Fruit fly (Drosophila melanogaster) whole organism, embryonic: Measurements from ENCODE around the gene Zpr1.

Experiments
- ATbp ChIP-seq: fragments of 200-800 bp; sonication (Bioruptor generic); optimal IDR thresholded peaks from 2 replicates; lab custom pipeline; 2017; ENCODE audit warnings: missing biosample characterization, mild to moderate bottlenecking, missing genetic modification characterization, missing genetic modification reagents
- Aef1 ChIP-seq: fragments of 200-800 bp; sonication (Bioruptor generic); IDR thresholded peaks from 3 replicates; pipeline ENCODE4 v1.3.6; 2022; ENCODE audit warnings: missing biosample characterization, missing genetic modification characterization
- Atf-2 ChIP-seq: fragments of 200-800 bp; sonication (Bioruptor generic); optimal IDR thresholded peaks from 2 replicates; lab custom pipeline; 2016; ENCODE audit warnings: missing biosample characterization, missing genetic modification characterization
- CG11247 ChIP-seq: fragments of 200-800 bp; sonication (Bioruptor generic); IDR thresholded peaks from 2 replicates; pipeline ENCODE4 v1.3.6; 2022; ENCODE audit warnings: missing biosample characterization, missing genetic modification characterization
- CG11398 ChIP-seq: fragments of 200-800 bp; sonication (Bioruptor generic); optimal IDR thresholded peaks from 2 replicates; lab custom pipeline; 2016; ENCODE audit warnings: missing biosample characterization, missing genetic modification characterization
- CG11456 ChIP-seq: fragments of 200-800 bp; sonication (Bioruptor generic); IDR thresholded peaks from 3 replicates; pipeline ENCODE4 v1.3.6; 2022; ENCODE audit warnings: missing biosample characterization, missing genetic modification characterization
- CG14965 ChIP-seq: fragments of 200-800 bp; sonication (Bioruptor generic); optimal IDR thresholded peaks from 2 replicates; lab custom pipeline; 2016; ENCODE audit warnings: missing biosample characterization, missing genetic modification characterization, borderline replicate concordance
- CG15073 ChIP-seq: fragments of 200-800 bp; sonication (Bioruptor generic); optimal IDR thresholded peaks from 2 replicates; lab custom pipeline; 2016; ENCODE audit warnings: missing biosample characterization, missing genetic modification characterization
- CG17912 ChIP-seq: fragments of 200-800 bp; sonication (Bioruptor generic); optimal IDR thresholded peaks from 2 replicates; lab custom pipeline; 2018; ENCODE audit warnings: missing biosample characterization, mild to moderate bottlenecking, missing genetic modification characterization
- CG18619 ChIP-seq: fragments of 200-800 bp; sonication (Bioruptor generic); optimal IDR thresholded peaks from 3 replicates; lab custom pipeline; 2017; ENCODE audit warnings: missing biosample characterization, mild to moderate bottlenecking, missing genetic modification characterization
- CG2875 ChIP-seq: fragments of 200-800 bp; sonication (Bioruptor generic); optimal IDR thresholded peaks from 2 replicates; lab custom pipeline; 2017; ENCODE audit warnings: missing biosample characterization, mild to moderate bottlenecking, missing genetic modification characterization, missing genetic modification reagents
- CG3281 ChIP-seq: fragments of 200-800 bp; sonication (Bioruptor generic); optimal IDR thresholded peaks from 3 replicates; lab custom pipeline; 2017; ENCODE audit warnings: missing biosample characterization, mild to moderate bottlenecking, missing genetic modification characterization
- CG4404 ChIP-seq: fragments of 200-800 bp; sonication (Bioruptor generic); IDR thresholded peaks from 2 replicates; pipeline ENCODE4 v1.3.6; 2022; ENCODE audit warnings: missing biosample characterization, missing genetic modification characterization
- CG4707 ChIP-seq: fragments of 200-800 bp; sonication (Bioruptor generic); optimal IDR thresholded peaks from 2 replicates; lab custom pipeline; 2018; ENCODE audit warnings: missing biosample characterization, mild to moderate bottlenecking, missing genetic modification characterization, moderate library complexity
- CG6683 ChIP-seq: fragments of 200-800 bp; sonication (Bioruptor generic); optimal IDR thresholded peaks from 2 replicates; lab custom pipeline; 2017; ENCODE audit warnings: missing biosample characterization, mild to moderate bottlenecking, missing genetic modification characterization, missing genetic modification reagents
- CG7271 ChIP-seq: fragments of 200-800 bp; sonication (Bioruptor generic); optimal IDR thresholded peaks from 2 replicates; lab custom pipeline; 2018; ENCODE audit warnings: missing biosample characterization, mild to moderate bottlenecking, missing genetic modification characterization, moderate library complexity
- CHES-1-like ChIP-seq: fragments of 200-800 bp; sonication (Bioruptor generic); optimal IDR thresholded peaks from 2 replicates; lab custom pipeline; 2016; ENCODE audit warnings: missing biosample characterization, missing genetic modification characterization
- Camta ChIP-seq: fragments of 200-800 bp; sonication (Bioruptor generic); optimal IDR thresholded peaks from 2 replicates; lab custom pipeline; 2016; ENCODE audit warnings: missing biosample characterization, missing genetic modification characterization
- Chrac-16 ChIP-seq: fragments of 200-800 bp; sonication (Bioruptor generic); optimal IDR thresholded peaks from 3 replicates; lab custom pipeline; 2016; ENCODE audit warnings: missing biosample characterization, missing genetic modification characterization
- CkIIα-i1 ChIP-seq: fragments of 200-800 bp; sonication (Bioruptor generic); IDR thresholded peaks from 2 replicates; pipeline ENCODE4 v1.3.6; 2022; ENCODE audit warnings: missing biosample characterization, missing genetic modification characterization
- CrebB ChIP-seq: fragments of 200-800 bp; sonication (Bioruptor generic); optimal IDR thresholded peaks from 3 replicates; lab custom pipeline; 2018; ENCODE audit warnings: missing biosample characterization, mild to moderate bottlenecking, missing genetic modification characterization
- Dip3 ChIP-seq: fragments of 200-800 bp; sonication (Bioruptor generic); optimal IDR thresholded peaks from 3 replicates; lab custom pipeline; 2016; ENCODE audit warnings: missing biosample characterization, missing genetic modification characterization
- HLH4C ChIP-seq: fragments of 200-800 bp; sonication (Bioruptor generic); IDR thresholded peaks from 3 replicates; pipeline ENCODE4 v1.3.6; 2022; ENCODE audit warnings: missing biosample characterization, missing genetic modification characterization; ENCODE audit not compliant: partially characterized antibody
- Hr78 ChIP-seq, 2 experiments: fragments of 200-800 bp in 1 of 2; fragments of >200 bp in 1 of 2; sonication (Bioruptor generic) in 1 of 2; optimal IDR thresholded peaks; 2 replicates each; lab custom pipeline; 2017 to 2019; ENCODE audit warnings: missing biosample characterization in 2 of 2, missing genetic modification characterization in 2 of 2, mild to moderate bottlenecking in 1 of 2, moderate library complexity in 1 of 2
- MBD-R2 ChIP-seq: fragments of 200-800 bp; sonication (Bioruptor generic); IDR thresholded peaks from 2 replicates; pipeline ENCODE4 v1.3.6; 2022; ENCODE audit warnings: missing biosample characterization, missing genetic modification characterization
- NK7.1 ChIP-seq: fragments of 200-800 bp; sonication (Bioruptor generic); optimal IDR thresholded peaks from 3 replicates; lab custom pipeline; 2016; ENCODE audit warnings: missing biosample characterization, missing genetic modification characterization
- Sin3A ChIP-seq: fragments of >200 bp; optimal IDR thresholded peaks from 2 replicates; lab custom pipeline; 2018
- Spps ChIP-seq: fragments of 200-800 bp; sonication (Bioruptor generic); optimal IDR thresholded peaks from 2 replicates; lab custom pipeline; 2018; ENCODE audit warnings: missing biosample characterization, mild to moderate bottlenecking, missing genetic modification characterization
- Sry-β ChIP-seq: fragments of 200-800 bp; sonication (Bioruptor generic); optimal IDR thresholded peaks from 2 replicates; lab custom pipeline; 2018; ENCODE audit warnings: missing biosample characterization, mild to moderate bottlenecking, missing genetic modification characterization, moderate library complexity
- Trl ChIP-seq, 3 experiments: fragments of >200 bp in 2 of 3; fragments of 200-800 bp in 1 of 3; sonication (Bioruptor generic) in 1 of 3; optimal IDR thresholded peaks; 2 replicates in 1 of 3; 3 replicates in 2 of 3; lab custom pipeline; 2016 to 2017; ENCODE audit warnings: missing biosample characterization in 1 of 3, missing genetic modification characterization in 1 of 3
- abd-A ChIP-seq: fragments of 200-800 bp; sonication (Bioruptor generic); optimal IDR thresholded peaks from 3 replicates; lab custom pipeline; 2019; ENCODE audit warnings: missing biosample characterization, mild to moderate bottlenecking, missing genetic modification characterization, moderate library complexity
- aop ChIP-seq: fragments of 200-800 bp; sonication (Bioruptor generic); IDR thresholded peaks from 2 replicates; pipeline ENCODE4 v1.3.6; 2022; ENCODE audit warnings: missing biosample characterization, missing genetic modification characterization
- ash1 ChIP-seq: fragments of 200-800 bp; sonication (Bioruptor generic); optimal IDR thresholded peaks from 2 replicates; lab custom pipeline; 2018; ENCODE audit warnings: missing biosample characterization, mild to moderate bottlenecking, missing genetic modification characterization
- bowl ChIP-seq: fragments of 200-800 bp; sonication (Bioruptor generic); IDR thresholded peaks from 2 replicates; pipeline ENCODE4 v1.3.6; 2022; ENCODE audit warnings: missing biosample characterization, missing genetic modification characterization
- chn ChIP-seq: fragments of 200-800 bp; sonication (Bioruptor generic); optimal IDR thresholded peaks from 2 replicates; lab custom pipeline; 2016; ENCODE audit warnings: missing biosample characterization, missing genetic modification characterization
- fd3F ChIP-seq: fragments of 200-800 bp; sonication (Bioruptor generic); optimal IDR thresholded peaks from 2 replicates; lab custom pipeline; 2018; ENCODE audit warnings: missing biosample characterization, mild to moderate bottlenecking, missing genetic modification characterization, moderate library complexity
- fd64A ChIP-seq: fragments of 200-800 bp; sonication (Bioruptor generic); optimal IDR thresholded peaks from 3 replicates; lab custom pipeline; 2018; ENCODE audit warnings: missing biosample characterization, mild to moderate bottlenecking, missing genetic modification characterization
- grau ChIP-seq: fragments of 200-800 bp; optimal IDR thresholded peaks from 3 replicates; lab custom pipeline; 2019; ENCODE audit warnings: missing biosample characterization, mild to moderate bottlenecking, missing genetic modification characterization, moderate library complexity
- h ChIP-seq: fragments of >200 bp; optimal IDR thresholded peaks from 2 replicates; lab custom pipeline; 2017
- hbn ChIP-seq: fragments of 200-800 bp; sonication (Bioruptor generic); IDR thresholded peaks from 2 replicates; pipeline ENCODE4 v1.3.6; 2022; ENCODE audit warnings: missing biosample characterization, missing genetic modification characterization; ENCODE audit not compliant: partially characterized antibody
- kah ChIP-seq: fragments of 200-800 bp; sonication (Bioruptor generic); optimal IDR thresholded peaks from 2 replicates; lab custom pipeline; 2018; ENCODE audit warnings: missing biosample characterization, mild to moderate bottlenecking, missing genetic modification characterization
- ken ChIP-seq: fragments of 200-800 bp; sonication (Bioruptor generic); IDR thresholded peaks from 3 replicates; pipeline ENCODE4 v1.3.6; 2022; ENCODE audit warnings: missing biosample characterization, missing genetic modification characterization
- kni ChIP-seq: fragments of 200-800 bp; sonication (Bioruptor generic); optimal IDR thresholded peaks from 3 replicates; lab custom pipeline; 2017; ENCODE audit warnings: mild to moderate bottlenecking, missing biosample characterization, missing genetic modification reagents, missing genetic modification characterization
- lola ChIP-seq, 3 experiments: fragments of >200 bp in 2 of 3; fragments of 200-800 bp in 1 of 3; sonication (Bioruptor generic) in 1 of 3; optimal IDR thresholded peaks; 2 replicates each; lab custom pipeline; 2017 to 2019; ENCODE audit warnings: missing biosample characterization in 3 of 3, missing genetic modification characterization in 3 of 3, mild to moderate bottlenecking in 1 of 3, moderate library complexity in 1 of 3
- onecut ChIP-seq: fragments of 200-800 bp; sonication (Bioruptor generic); IDR thresholded peaks from 2 replicates; pipeline ENCODE4 v1.3.6; 2022; ENCODE audit warnings: missing biosample characterization, missing genetic modification characterization
- pfk ChIP-seq: fragments of 200-800 bp; sonication (Bioruptor generic); optimal IDR thresholded peaks from 2 replicates; lab custom pipeline; 2018; ENCODE audit warnings: missing biosample characterization, mild to moderate bottlenecking, missing genetic modification characterization, moderate library complexity
- pho ChIP-seq: fragments of 200-800 bp; sonication (Bioruptor generic); optimal IDR thresholded peaks from 2 replicates; lab custom pipeline; 2016; ENCODE audit warnings: missing biosample characterization, missing genetic modification characterization
- pita ChIP-seq: fragments of 200-800 bp; sonication (Bioruptor generic); optimal IDR thresholded peaks from 2 replicates; lab custom pipeline; 2017; ENCODE audit warnings: missing biosample characterization, mild to moderate bottlenecking, missing genetic modification characterization
- pnt ChIP-seq: fragments of 200-800 bp; sonication (Bioruptor generic); optimal IDR thresholded peaks from 3 replicates; lab custom pipeline; 2016; ENCODE audit warnings: missing biosample characterization, missing genetic modification characterization
- toy ChIP-seq: fragments of 200-800 bp; sonication (Bioruptor generic); IDR thresholded peaks from 2 replicates; pipeline ENCODE4 v1.3.6; 2022; ENCODE audit warnings: missing biosample characterization, missing genetic modification characterization
- wek ChIP-seq: fragments of 200-800 bp; sonication (Bioruptor generic); optimal IDR thresholded peaks from 3 replicates; lab custom pipeline; 2018; ENCODE audit warnings: missing biosample characterization, mild to moderate bottlenecking, missing genetic modification characterization, moderate library complexity

Zpr1 gene

dm6 chrX:9155134-9155533 is 6.8 kb downstream of the Zpr1 start (continued):
- no peak for TF ChIP-seq hbn (GFP tag; lab: Robert Waterston, UW)
- no peak for TF ChIP-seq abd-A (tag; lab: Kevin White, UChicago)
- no peak for TF ChIP-seq CG11456 (GFP tag; lab: Robert Waterston, UW)
- TF ChIP-seq CG4404 (GFP tag; lab: Robert Waterston, UW), result peak; percentile 43
- TF ChIP-seq fd3F (GFP tag; lab: Kevin White, UChicago), result peak; percentile 15
- no peak for TF ChIP-seq Sry-β
- TF ChIP-seq ken (GFP tag; lab: Robert Waterston, UW), result 0 out of 3 replicates have a peak, but pooled peaks have one; percentile 8
- TF ChIP-seq CG4707 (GFP tag; lab: Kevin White, UChicago), result no peak
- TF ChIP-seq CHES-1-like, result peak; percentile 4
- peak; percentile 63 for TF ChIP-seq CG3281 (GFP tag; lab: Kevin White, UChicago)
- TF ChIP-seq Hr78 (GFP tag; optimal IDR thresholded peaks at IDR 0.05; lab: Kevin White, UChicago), result peak in 1 of 2 experiments; percentile 3
- TF ChIP-seq pnt (GFP tag; lab: Kevin White, UChicago), result no peak
- TF ChIP-seq CG18619, result no peak
- TF ChIP-seq CG11398 (GFP tag; lab: Kevin White, UChicago), result no peak
- TF ChIP-seq chn, result no peak
- no peak for TF ChIP-seq pfk (GFP tag; lab: Kevin White, UChicago)
- peak; percentile 2 for TF ChIP-seq Dip3 (GFP tag; lab: Kevin White, UChicago)
- TF ChIP-seq aop (GFP tag; lab: Robert Waterston, UW), result no peak
- TF ChIP-seq fd64A (GFP tag; lab: Kevin White, UChicago), result no peak
- TF ChIP-seq CG17912 (GFP tag; lab: Kevin White, UChicago), result no peak
- peak; percentile 61 for TF ChIP-seq grau (tag; lab: Kevin White, UChicago)
- TF ChIP-seq CkIIα-i1 (GFP tag; lab: Robert Waterston, UW), result no peak
- TF ChIP-seq Sin3A (lab: Kevin White, UChicago), result no peak
- TF ChIP-seq Aef1, result peak; percentile 40; the same call in 1 of the 3 replicates
- no peak for TF ChIP-seq CG14965 (GFP tag; lab: Kevin White, UChicago)
- no peak for TF ChIP-seq Atf-2 (GFP tag; lab: Kevin White, UChicago)
- TF ChIP-seq Trl (optimal IDR thresholded peaks at IDR 0.05; lab: Kevin White, UChicago), result no peak
- no peak for TF ChIP-seq Trl (GFP tag; optimal IDR thresholded peaks at IDR 0.05; lab: Kevin White, UChicago)
- peak; percentile 38 for TF ChIP-seq Spps (tag; lab: Kevin White, UChicago)
- TF ChIP-seq Chrac-16 (GFP tag; lab: Kevin White, UChicago), result peak; percentile 29
- no peak for TF ChIP-seq ash1 (GFP tag; lab: Kevin White, UChicago)
- no peak for TF ChIP-seq CG2875
- TF ChIP-seq wek (GFP tag; lab: Kevin White, UChicago), result no peak
- peak; percentile 45 for TF ChIP-seq ATbp (GFP tag; lab: Kevin White, UChicago)
- TF ChIP-seq NK7.1 (GFP tag; lab: Kevin White, UChicago), result peak; percentile 26
- peak; percentile 10 for TF ChIP-seq kah
- TF ChIP-seq MBD-R2 (GFP tag; lab: Robert Waterston, UW), result no peak
- no peak for TF ChIP-seq kni (GFP tag; lab: Kevin White, UChicago)
- no peak for TF ChIP-seq CG7271 (tag; lab: Kevin White, UChicago)
- TF ChIP-seq CG15073 (GFP tag; lab: Kevin White, UChicago), result no peak
- peak; percentile 25 for TF ChIP-seq pho (GFP tag; lab: Kevin White, UChicago)
- TF ChIP-seq pita (GFP tag; lab: Kevin White, UChicago), result no peak
- TF ChIP-seq CG6683, result peak; percentile 9
- no peak for TF ChIP-seq HLH4C
- no peak for TF ChIP-seq CrebB
- peak; percentile 38 for TF ChIP-seq Camta (GFP tag; lab: Kevin White, UChicago)
- TF ChIP-seq CG11247, result no peak
- TF ChIP-seq bowl (GFP tag; lab: Robert Waterston, UW), result no peak
- TF ChIP-seq onecut, result no peak
- TF ChIP-seq lola (GFP tag; optimal IDR thresholded peaks at IDR 0.05; lab: Kevin White, UChicago), result peak in 1 of 3 experiments; percentile 62
- TF ChIP-seq h (lab: Kevin White, UChicago), result no peak
- TF ChIP-seq toy (GFP tag; lab: Robert Waterston, UW), result no peak
